Worm (Caenorhabditis elegans) whole organism, young adult: ENCODE measurements around the gene chil-25.

Source experiments
- C06A6.2 ChIP-seq: fragments of 200-800 bp; sonication (Bioruptor generic); conservative IDR thresholded peaks from 2 replicates; pipeline ENCODE4 v1.3.6; 2022; ENCODE audit warnings: missing genetic modification characterization, missing compliant biosample characterization
- F22D6.2 ChIP-seq: sonication (generic microtip); optimal IDR thresholded peaks from 2 replicates; lab custom pipeline; 2016; ENCODE audit warnings: mild to moderate bottlenecking, missing genetic modification characterization, missing compliant biosample characterization
- T07F8.4 ChIP-seq: sonication (generic microtip); optimal IDR thresholded peaks from 2 replicates; lab custom pipeline; 2016; ENCODE audit warnings: mild to moderate bottlenecking, missing genetic modification characterization, moderate library complexity, missing compliant biosample characterization
- T26A5.8 ChIP-seq: sonication (generic microtip); optimal IDR thresholded peaks from 2 replicates; lab custom pipeline; 2016; ENCODE audit warnings: missing genetic modification characterization, missing compliant biosample characterization
- Y56A3A.18 ChIP-seq: fragments of 200-800 bp; sonication (Bioruptor generic); IDR thresholded peaks from 2 replicates; pipeline ENCODE4 v1.3.6; 2022; ENCODE audit warnings: missing genetic modification reagents, missing genetic modification characterization, missing compliant biosample characterization
- Y79H2A.3 ChIP-seq: fragments of 200-800 bp; sonication (Bioruptor generic); conservative IDR thresholded peaks from 2 replicates; pipeline ENCODE4 v1.3.6; 2022; ENCODE audit warnings: missing genetic modification reagents, missing genetic modification characterization, missing compliant biosample characterization
- ama-1 ChIP-seq, 3 experiments: fragments of 150-350 bp in 1 of 3; sonication (generic microtip) in 2 of 3; optimal IDR thresholded peaks; 2 replicates each; lab custom pipeline; 2014 to 2018; ENCODE audit warnings: missing biosample characterization in 2 of 3, missing genetic modification characterization in 2 of 3, missing genetic modification reagents in 2 of 3
- aptf-3 ChIP-seq: fragments of 200-800 bp; sonication (Bioruptor generic); IDR thresholded peaks from 2 replicates; pipeline ENCODE4 v1.3.6; 2022; ENCODE audit warnings: missing genetic modification characterization, missing compliant biosample characterization
- atf-7 ChIP-seq: sonication (generic microtip); optimal IDR thresholded peaks from 2 replicates; lab custom pipeline; 2017; ENCODE audit warnings: mild to moderate bottlenecking, missing genetic modification characterization, missing compliant biosample characterization
- athp-1 ChIP-seq: sonication (generic microtip); optimal IDR thresholded peaks from 2 replicates; lab custom pipeline; 2017; ENCODE audit warnings: mild to moderate bottlenecking, missing genetic modification characterization, missing compliant biosample characterization
- bed-2 ChIP-seq: fragments of 200-800 bp; sonication (Bioruptor generic); IDR thresholded peaks from 2 replicates; pipeline ENCODE4 v1.3.6; 2022; ENCODE audit warnings: missing genetic modification reagents, missing genetic modification characterization, missing compliant biosample characterization
- ccch-3 ChIP-seq: fragments of 200-800 bp; sonication (Bioruptor generic); optimal IDR thresholded peaks from 2 replicates; lab custom pipeline; 2018; ENCODE audit warnings: mild to moderate bottlenecking, missing genetic modification characterization, missing compliant biosample characterization
- cebp-1 ChIP-seq, 2 experiments: fragments of 200-800 bp in 1 of 2; sonication (Bioruptor generic) in 1 of 2; sonication (generic microtip) in 1 of 2; IDR thresholded peaks in 1 of 2; optimal IDR thresholded peaks in 1 of 2; 2 replicates each; pipeline versions ENCODE4 v1.3.6 to Lab custom; 2017 to 2022; ENCODE audit warnings: missing compliant biosample characterization in 2 of 2, missing genetic modification characterization in 2 of 2, mild to moderate bottlenecking in 1 of 2, missing genetic modification reagents in 1 of 2, moderate library complexity in 1 of 2
- ceh-27 ChIP-seq: fragments of 200-800 bp; sonication (Bioruptor generic); optimal IDR thresholded peaks from 2 replicates; lab custom pipeline; 2018; ENCODE audit warnings: mild to moderate bottlenecking, missing genetic modification characterization, moderate library complexity, missing compliant biosample characterization
- ceh-79 ChIP-seq: sonication (generic microtip); optimal IDR thresholded peaks from 2 replicates; lab custom pipeline; 2017; ENCODE audit warnings: mild to moderate bottlenecking, missing genetic modification characterization, missing compliant biosample characterization
- chd-7 ChIP-seq: sonication (generic microtip); optimal IDR thresholded peaks from 2 replicates; lab custom pipeline; 2016; ENCODE audit warnings: mild to moderate bottlenecking, missing genetic modification characterization, moderate library complexity, missing compliant biosample characterization
- dox-1 ChIP-seq: fragments of 200-800 bp; sonication (Bioruptor generic); IDR thresholded peaks from 2 replicates; pipeline ENCODE4 v1.3.6; 2022; ENCODE audit warnings: missing genetic modification reagents, missing genetic modification characterization, missing compliant biosample characterization
- egl-18 ChIP-seq: fragments of 200-800 bp; sonication (Bioruptor generic); IDR thresholded peaks from 2 replicates; pipeline ENCODE4 v1.3.6; 2022; ENCODE audit warnings: missing genetic modification reagents, missing genetic modification characterization, missing compliant biosample characterization
- egl-44 ChIP-seq: fragments of 200-800 bp; sonication (Bioruptor generic); IDR thresholded peaks from 2 replicates; pipeline ENCODE4 v1.3.6; 2022; ENCODE audit warnings: missing genetic modification reagents, missing genetic modification characterization, missing compliant biosample characterization
- fkh-3 ChIP-seq: sonication (generic microtip); optimal IDR thresholded peaks from 2 replicates; lab custom pipeline; 2016; ENCODE audit warnings: mild to moderate bottlenecking, missing genetic modification characterization, missing compliant biosample characterization
- gei-17 ChIP-seq: fragments of 200-800 bp; sonication (Bioruptor generic); optimal IDR thresholded peaks from 2 replicates; lab custom pipeline; 2018; ENCODE audit warnings: mild to moderate bottlenecking, missing genetic modification characterization, missing compliant biosample characterization
- hmg-20 ChIP-seq: fragments of 200-800 bp; sonication (Bioruptor generic); IDR thresholded peaks from 2 replicates; pipeline ENCODE4 v1.3.6; 2022; ENCODE audit warnings: missing genetic modification reagents, missing genetic modification characterization, missing compliant biosample characterization
- lin-26 ChIP-seq: fragments of 200-800 bp; sonication (Bioruptor generic); IDR thresholded peaks from 2 replicates; pipeline ENCODE4 v1.3.6; 2022; ENCODE audit warnings: missing genetic modification reagents, missing genetic modification characterization, missing compliant biosample characterization
- madf-10 ChIP-seq: sonication (generic microtip); optimal IDR thresholded peaks from 2 replicates; lab custom pipeline; 2016; ENCODE audit warnings: mild to moderate bottlenecking, missing genetic modification characterization, missing compliant biosample characterization
- madf-3 ChIP-seq: fragments of 200-800 bp; sonication (Bioruptor generic); IDR thresholded peaks from 2 replicates; pipeline ENCODE4 v1.3.6; 2022; ENCODE audit warnings: missing genetic modification reagents, missing genetic modification characterization, missing compliant biosample characterization
- madf-6 ChIP-seq: fragments of 200-800 bp; sonication (Bioruptor generic); IDR thresholded peaks from 2 replicates; pipeline ENCODE4 v1.3.6; 2022; ENCODE audit warnings: missing genetic modification reagents, missing genetic modification characterization, missing compliant biosample characterization
- nfya-2 ChIP-seq: fragments of 200-800 bp; sonication (Bioruptor generic); IDR thresholded peaks from 2 replicates; pipeline ENCODE4 v1.3.6; 2022; ENCODE audit warnings: missing genetic modification reagents, missing genetic modification characterization, missing compliant biosample characterization
- nhr-120 ChIP-seq: fragments of 200-800 bp; sonication (Bioruptor generic); IDR thresholded peaks from 2 replicates; pipeline ENCODE4 v1.3.6; 2022; ENCODE audit warnings: missing genetic modification characterization, missing compliant biosample characterization
- nhr-179 ChIP-seq: sonication (generic microtip); optimal IDR thresholded peaks from 2 replicates; lab custom pipeline; 2016; ENCODE audit warnings: mild to moderate bottlenecking, missing genetic modification characterization, missing compliant biosample characterization
- nhr-80 ChIP-seq: sonication (generic microtip); optimal IDR thresholded peaks from 2 replicates; lab custom pipeline; 2016; ENCODE audit warnings: missing genetic modification characterization, missing compliant biosample characterization
- nhr-90 ChIP-seq: sonication (generic microtip); optimal IDR thresholded peaks from 2 replicates; lab custom pipeline; 2016; ENCODE audit warnings: missing genotype, mild to moderate bottlenecking, missing genetic modification characterization, missing compliant biosample characterization
- somi-1 ChIP-seq: fragments of 200-800 bp; sonication (Bioruptor generic); optimal IDR thresholded peaks from 2 replicates; lab custom pipeline; 2018; ENCODE audit warnings: mild to moderate bottlenecking, missing genetic modification characterization, missing compliant biosample characterization
- sptf-2 ChIP-seq: fragments of 200-800 bp; sonication (Bioruptor generic); optimal IDR thresholded peaks from 2 replicates; lab custom pipeline; 2018; ENCODE audit warnings: mild to moderate bottlenecking, missing genetic modification characterization, missing compliant biosample characterization
- tbp1 ChIP-seq: fragments of 200-800 bp; sonication (Bioruptor generic); optimal IDR thresholded peaks from 2 replicates; lab custom pipeline; 2018; ENCODE audit warnings: mild to moderate bottlenecking, missing genetic modification characterization, missing compliant biosample characterization
- tlf-1 ChIP-seq: fragments of 200-800 bp; sonication (Bioruptor generic); optimal IDR thresholded peaks from 2 replicates; lab custom pipeline; 2018; ENCODE audit warnings: mild to moderate bottlenecking, missing genetic modification characterization, missing compliant biosample characterization
- xnd-1 ChIP-seq: sonication (generic microtip); optimal IDR thresholded peaks from 2 replicates; lab custom pipeline; 2016; ENCODE audit warnings: missing genotype, missing genetic modification reagents, missing genetic modification characterization, missing compliant biosample characterization
- ztf-18 ChIP-seq: sonication (generic microtip); optimal IDR thresholded peaks from 2 replicates; lab custom pipeline; 2016; ENCODE audit warnings: missing genotype, mild to moderate bottlenecking, missing genetic modification characterization, missing compliant biosample characterization
- ztf-28 ChIP-seq: fragments of 200-800 bp; sonication (Bioruptor generic); IDR thresholded peaks from 2 replicates; pipeline ENCODE4 v1.3.6; 2022; ENCODE audit warnings: missing genetic modification reagents, missing genetic modification characterization, missing compliant biosample characterization

The chil-25 gene

ce11 chrII:9482529-9482928 lies 8.3 kb upstream of the chil-25 start:
- TF ChIP-seq xnd-1 (tag; lab: Kevin White, UChicago) (no peak), atf-7 (tag; lab: Kevin White, UChicago) (peak; percentile 29), nhr-80 (tag; lab: Kevin White, UChicago) (peak; percentile 16)

- TF ChIP-seq cebp-1 (GFP tag; IDR thresholded peaks at IDR 0.05; lab: Robert Waterston, UW) (no peak), cebp-1 (tag; optimal IDR thresholded peaks at IDR 0.05; lab: Kevin White, UChicago) (no peak), Y79H2A.3 (GFP tag; lab: Robert Waterston, UW) (no peak), gei-17 (no peak), lin-26 (GFP tag; lab: Robert Waterston, UW) (no peak), T07F8.4 (no peak), madf-10 (tag; lab: Kevin White, UChicago) (no peak), somi-1 (GFP tag; lab: Kevin White, UChicago) (no peak), chd-7 (tag; lab: Kevin White, UChicago) (no peak), C06A6.2 (GFP tag; lab: Robert Waterston, UW) (no peak), egl-44 (GFP tag; lab: Robert Waterston, UW) (no peak), nhr-120 (no peak), aptf-3 (GFP tag; lab: Robert Waterston, UW) (no peak), fkh-3 (tag; lab: Kevin White, UChicago) (no peak)
These were observed 7.2 kb upstream of the chil-25 start for ce11 chrII:9481427-9481826.

- TF ChIP-seq madf-6 (GFP tag; lab: Robert Waterston, UW) = no peak
- no peak for TF ChIP-seq dox-1 (GFP tag; lab: Robert Waterston, UW)
- no peak for TF ChIP-seq sptf-2 (GFP tag; lab: Kevin White, UChicago)
- no peak for TF ChIP-seq tlf-1
- no peak for TF ChIP-seq ceh-79 (tag; lab: Kevin White, UChicago)
- no peak for TF ChIP-seq ceh-27 (GFP tag; lab: Kevin White, UChicago)
- TF ChIP-seq athp-1 (tag; lab: Kevin White, UChicago) = no peak
- no peak for TF ChIP-seq Y56A3A.18
- TF ChIP-seq egl-18 = no peak
- no peak for TF ChIP-seq hmg-20 (GFP tag; lab: Robert Waterston, UW)
- TF ChIP-seq nhr-90 (tag; lab: Kevin White, UChicago) = no peak
- no peak for TF ChIP-seq ztf-28 (GFP tag; lab: Robert Waterston, UW)
- TF ChIP-seq fkh-3 (tag; lab: Kevin White, UChicago) = no peak
These were observed 5.7 kb upstream of the chil-25 start, which contains the start of gene T19H5.7 for ce11 chrII:9480006-9480405. Gene T19H5.7, minus strand, starts transcription at chrII:9480106.

- no peak for TF ChIP-seq nfya-2 (GFP tag; lab: Robert Waterston, UW)
- TF ChIP-seq Y79H2A.3 (GFP tag; lab: Robert Waterston, UW) = no peak
- no peak for TF ChIP-seq ccch-3 (GFP tag; lab: Kevin White, UChicago)
- TF ChIP-seq T26A5.8 (tag; lab: Kevin White, UChicago) = no peak
- TF ChIP-seq nhr-179 (tag; lab: Kevin White, UChicago) = no peak
- TF ChIP-seq tbp1 (GFP tag; lab: Kevin White, UChicago) = no peak
- no peak for TF ChIP-seq ztf-18 (tag; lab: Kevin White, UChicago)
- no peak for TF ChIP-seq nhr-90 (tag; lab: Kevin White, UChicago)
- no peak for TF ChIP-seq T07F8.4
- TF ChIP-seq madf-3 = no peak
- no peak for TF ChIP-seq ama-1 (optimal IDR thresholded peaks at IDR 0.05; lab: Kevin White, UChicago)
- no peak for TF ChIP-seq ama-1 (GFP tag; optimal IDR thresholded peaks at IDR 0.05; lab: Kevin White, UChicago)
- TF ChIP-seq atf-7 (tag; lab: Kevin White, UChicago) = no peak
- no peak for TF ChIP-seq F22D6.2 (tag; lab: Kevin White, UChicago)
- no peak for TF ChIP-seq bed-2
These were observed 3.3 kb upstream of the chil-25 start, which contains the start of gene chil-27 for ce11 chrII:9477567-9477966. Gene chil-27, plus strand, starts transcription at chrII:9477867.
